Worm (Caenorhabditis elegans): ENCODE data around the gene str-188.

str-188 gene

DNA sequence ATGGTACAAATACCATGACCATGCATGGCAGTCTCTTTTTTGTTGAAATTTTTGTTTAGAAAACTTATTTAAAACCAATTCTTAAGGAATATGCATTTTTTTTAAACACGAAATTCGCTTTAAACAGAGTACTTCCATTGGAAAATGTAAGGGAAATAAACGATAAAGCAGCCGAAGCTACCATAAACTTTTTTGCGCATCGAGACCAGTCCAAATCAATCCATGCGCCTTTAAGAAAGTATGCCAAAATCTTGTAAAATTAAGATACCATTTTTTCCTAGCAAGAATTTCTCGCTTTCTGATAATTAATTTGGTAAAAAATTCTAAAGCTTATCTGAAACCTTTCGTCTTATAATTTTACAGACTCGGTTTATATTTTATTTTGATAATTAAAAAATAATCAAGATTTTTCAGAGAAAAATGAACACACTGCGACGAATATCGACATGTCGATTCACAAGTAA lies 23.8 kb upstream of the str-188 start, which contains the start of gene ZK287.7:
Gene ZK287.7 (plus strand): TSS at position 414 of the 464 bp plus-strand sequence.
- no peak for TF ChIP-seq ceh-34 (tag; optimal IDR thresholded peaks at IDR 0.05)
- no peak for TF ChIP-seq eyg-1 (tag; optimal IDR thresholded peaks at IDR 0.05)
- no peak for TF ChIP-seq ref-2 (tag; optimal IDR thresholded peaks at IDR 0.05)
- TF ChIP-seq ztf-16 (tag; optimal IDR thresholded peaks at IDR 0.05): no peak

DNA sequence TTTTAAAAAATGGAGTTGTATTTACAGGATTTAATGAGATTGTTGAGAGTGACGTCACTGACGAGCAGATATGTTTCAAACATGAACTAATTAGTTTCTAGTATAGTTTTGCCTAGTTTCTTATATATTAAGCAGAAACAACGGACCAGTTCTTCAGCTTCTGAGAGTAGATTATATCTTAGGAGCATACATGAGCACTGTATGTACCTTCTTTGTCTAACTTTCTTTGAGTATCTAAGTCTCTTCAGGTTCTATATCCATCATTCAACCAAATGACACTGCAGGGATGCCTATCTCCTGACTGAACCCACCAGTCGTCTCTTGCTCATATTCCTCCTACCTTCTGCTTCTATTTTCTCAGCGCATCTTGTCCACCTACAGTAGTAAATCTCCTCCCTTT lies 19.8 kb upstream of the str-188 start, which contains the start of gene her-1:
Gene her-1 (plus strand): TSS at position 301 of the 400 bp plus-strand sequence.
- TF ChIP-seq dve-1 (tag; optimal IDR thresholded peaks at IDR 0.05): no peak
- TF ChIP-seq ceh-45 (GFP tag; IDR thresholded peaks at IDR 0.05): no peak
- TF ChIP-seq ceh-31 (tag; optimal IDR thresholded peaks at IDR 0.05): no peak
- TF ChIP-seq gmeb-2 (tag; optimal IDR thresholded peaks at IDR 0.05): no peak
- no peak for TF ChIP-seq ztf-16 (tag; optimal IDR thresholded peaks at IDR 0.05)
- TF ChIP-seq ceh-34 (tag; optimal IDR thresholded peaks at IDR 0.05): no peak
- no peak for TF ChIP-seq elt-2 (tag; optimal IDR thresholded peaks at IDR 0.05)
- TF ChIP-seq nhr-11 (tag; optimal IDR thresholded peaks at IDR 0.05): no peak
- TF ChIP-seq fax-1 (tag; optimal IDR thresholded peaks at IDR 0.05): no peak
- no peak for TF ChIP-seq ceh-9 (tag; optimal IDR thresholded peaks at IDR 0.05)
- TF ChIP-seq ttx-3 (tag; optimal IDR thresholded peaks at IDR 0.05): no peak
- TF ChIP-seq nhr-232 (tag; optimal IDR thresholded peaks at IDR 0.05): no peak
- no peak for TF ChIP-seq lin-11 (tag; optimal IDR thresholded peaks at IDR 0.05)
- TF ChIP-seq sox-4 (tag; optimal IDR thresholded peaks at IDR 0.05): no peak
- no peak for TF ChIP-seq unc-86 (tag; optimal IDR thresholded peaks at IDR 0.05)
- TF ChIP-seq ceh-18 (tag; optimal IDR thresholded peaks at IDR 0.05): no peak
- TF ChIP-seq ref-2 (tag; optimal IDR thresholded peaks at IDR 0.05): no peak
- no peak for TF ChIP-seq T23F11.4 (GFP tag; optimal IDR thresholded peaks at IDR 0.05)
- no peak for TF ChIP-seq sox-2 (GFP tag; IDR thresholded peaks at IDR 0.05)
- TF ChIP-seq pag-3 (tag; optimal IDR thresholded peaks at IDR 0.05; ENCODE audit: borderline replicate concordance): no peak

DNA sequence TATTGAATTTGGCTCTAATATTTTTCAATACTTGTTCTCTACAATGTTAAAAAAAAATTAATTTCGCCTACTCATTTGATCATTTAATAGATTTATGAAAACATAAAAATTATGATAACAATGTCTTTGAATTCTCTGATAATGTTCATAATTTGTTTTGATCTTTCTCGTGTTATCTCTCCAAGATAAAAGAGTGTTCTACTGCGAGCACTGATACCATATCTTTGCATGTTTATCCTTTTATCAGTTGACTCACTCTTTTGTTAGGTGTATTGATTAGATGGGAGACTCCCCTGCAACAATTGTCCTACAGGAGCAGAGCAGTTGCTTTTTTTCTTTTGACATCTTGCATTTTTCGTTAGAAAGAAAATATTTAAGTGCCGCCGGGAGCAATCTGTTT lies 17.3 kb upstream of the str-188 start:
- TF ChIP-seq elt-2 (tag; optimal IDR thresholded peaks at IDR 0.05): peak; percentile 99
- no peak for TF ChIP-seq ets-4 (tag; optimal IDR thresholded peaks at IDR 0.05)

DNA sequence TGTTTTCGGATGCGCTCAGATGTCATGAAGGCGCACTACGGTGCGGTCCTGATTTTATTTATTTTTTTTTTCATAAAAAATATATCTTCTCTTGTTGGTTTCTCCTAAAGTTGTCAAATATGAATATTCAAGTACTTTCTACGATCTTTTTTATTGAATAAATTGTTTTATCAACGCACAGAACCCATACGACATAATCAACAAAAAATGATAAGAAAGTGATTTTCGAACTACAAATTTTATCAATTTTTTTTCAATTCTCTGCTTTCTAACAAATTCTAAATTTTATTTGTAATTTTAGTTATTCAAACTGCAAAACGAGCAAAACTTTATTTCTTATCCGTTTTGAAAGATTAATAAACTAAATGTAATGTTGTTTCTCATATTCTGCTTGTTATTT lies 14.6 kb upstream of the str-188 start:
- TF ChIP-seq nfya-1 (tag; optimal IDR thresholded peaks at IDR 0.05): no peak
- TF ChIP-seq elt-2 (tag; optimal IDR thresholded peaks at IDR 0.05): peak; percentile 35

DNA sequence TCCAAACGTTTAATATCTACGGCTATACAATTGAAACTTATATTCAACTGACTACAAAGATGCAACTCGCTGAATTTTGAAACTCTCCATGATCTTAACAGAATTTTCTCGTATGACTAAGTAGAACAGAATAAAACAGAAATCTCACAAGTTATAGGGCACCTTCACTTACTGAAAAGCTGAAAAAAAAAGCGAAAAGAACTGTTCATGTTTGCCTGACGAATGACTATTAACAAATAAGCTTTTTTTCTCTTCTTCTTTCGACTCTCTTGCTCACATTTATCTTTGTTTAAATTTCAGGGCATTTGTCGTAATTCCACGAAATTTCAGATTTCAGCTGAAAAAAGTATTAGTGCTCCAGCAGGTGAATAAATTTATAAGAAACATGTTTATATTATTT lies 13.7 kb upstream of the str-188 start, which contains the start of gene xbx-6:
Gene xbx-6 (plus strand): TSS at position 301 of the 400 bp plus-strand sequence.
- no peak for TF ChIP-seq ceh-6 (GFP tag; optimal IDR thresholded peaks at IDR 0.05)
- no peak for TF ChIP-seq eyg-1 (tag; optimal IDR thresholded peaks at IDR 0.05)
- no peak for TF ChIP-seq ref-2 (tag; optimal IDR thresholded peaks at IDR 0.05)
- no peak for TF ChIP-seq ceh-34 (tag; optimal IDR thresholded peaks at IDR 0.05)
- TF ChIP-seq pros-1 (tag; optimal IDR thresholded peaks at IDR 0.05): no peak
- TF ChIP-seq dve-1 (tag; optimal IDR thresholded peaks at IDR 0.05): no peak
- no peak for TF ChIP-seq zip-5 (tag; optimal IDR thresholded peaks at IDR 0.05)
- no peak for TF ChIP-seq lin-11 (tag; optimal IDR thresholded peaks at IDR 0.05)
- TF ChIP-seq mec-3 (tag; optimal IDR thresholded peaks at IDR 0.05; ENCODE audit: borderline replicate concordance): no peak
- TF ChIP-seq ceh-19 (GFP tag; optimal IDR thresholded peaks at IDR 0.05): no peak
- no peak for TF ChIP-seq T23F11.4 (GFP tag; optimal IDR thresholded peaks at IDR 0.05)
- TF ChIP-seq nhr-11 (tag; optimal IDR thresholded peaks at IDR 0.05): no peak
- TF ChIP-seq sdc-2 (tag; optimal IDR thresholded peaks at IDR 0.05): no peak
- no peak for TF ChIP-seq ztf-16 (tag; optimal IDR thresholded peaks at IDR 0.05)
- no peak for TF ChIP-seq Y22D7AL.16 (tag; optimal IDR thresholded peaks at IDR 0.05)
- no peak for TF ChIP-seq ceh-24 (tag; optimal IDR thresholded peaks at IDR 0.05)
- TF ChIP-seq hlh-13 (GFP tag; optimal IDR thresholded peaks at IDR 0.05): no peak
- TF ChIP-seq unc-86 (tag; optimal IDR thresholded peaks at IDR 0.05): no peak
- no peak for TF ChIP-seq ahr-1 (tag; optimal IDR thresholded peaks at IDR 0.05)

Data from whole organism, late embryonic.